Worm (Caenorhabditis elegans) whole organism, L1 larva: Measurements from ENCODE around the gene fkh-8.

ENCODE experiments used
- F16B12.6 ChIP-seq: fragments of 150-350 bp; optimal IDR thresholded peaks from 2 replicates; lab custom pipeline; 2014; ENCODE audit warnings: missing biosample characterization, missing genetic modification characterization
- aha-1 ChIP-seq: fragments of 150-350 bp; optimal IDR thresholded peaks from 2 replicates; lab custom pipeline; 2014; ENCODE audit warnings: missing biosample characterization, missing genetic modification characterization
- aly-2 ChIP-seq: fragments of 150-350 bp; optimal IDR thresholded peaks from 2 replicates; lab custom pipeline; 2014; ENCODE audit warnings: missing biosample characterization, missing genetic modification characterization
- ceh-63 ChIP-seq: fragments of 200-800 bp; sonication (Bioruptor generic); optimal IDR thresholded peaks from 2 replicates; lab custom pipeline; 2018; ENCODE audit warnings: mild to moderate bottlenecking, missing genetic modification characterization, missing compliant biosample characterization
- ceh-8 ChIP-seq: fragments of 200-800 bp; sonication (Bioruptor generic); optimal IDR thresholded peaks from 2 replicates; lab custom pipeline; 2018; ENCODE audit warnings: mild to moderate bottlenecking, missing genetic modification characterization, moderate library complexity, missing compliant biosample characterization
- ceh-90 ChIP-seq: sonication (generic microtip); optimal IDR thresholded peaks from 2 replicates; lab custom pipeline; 2016; ENCODE audit warnings: missing genetic modification characterization, missing compliant biosample characterization
- ces-1 ChIP-seq: fragments of 150-350 bp; optimal IDR thresholded peaks from 2 replicates; lab custom pipeline; 2014; ENCODE audit warnings: missing biosample characterization, missing genetic modification reagents, missing genetic modification characterization
- dpl-1 ChIP-seq, 3 experiments: fragments of 150-350 bp in 2 of 3; sonication (generic microtip) in 1 of 3; optimal IDR thresholded peaks; 2 replicates each; lab custom pipeline; 2014 to 2017; ENCODE audit warnings: missing biosample characterization in 3 of 3, missing genetic modification characterization in 3 of 3, missing genetic modification reagents in 3 of 3
- efl-1 ChIP-seq, 4 experiments: fragments of 150-350 bp; optimal IDR thresholded peaks in 3 of 4; peaks in 1 of 4; 1 replicate in 1 of 4; 2 replicates in 3 of 4; lab custom pipeline; 2014; ENCODE audit warnings: missing biosample characterization in 2 of 4, missing genetic modification characterization in 2 of 4, missing genetic modification reagents in 2 of 4
- egl-13 ChIP-seq: sonication (generic microtip); optimal IDR thresholded peaks from 2 replicates; lab custom pipeline; 2016; ENCODE audit warnings: missing genotype, missing genetic modification reagents, missing genetic modification characterization, missing compliant biosample characterization
- elt-2 ChIP-seq: sonication (generic microtip); optimal IDR thresholded peaks from 2 replicates; lab custom pipeline; 2016; ENCODE audit warnings: missing genetic modification characterization, mild to moderate bottlenecking, inconsistent platforms, missing compliant biosample characterization, missing genetic modification reagents
- fkh-8 ChIP-seq: sonication (generic microtip); optimal IDR thresholded peaks from 2 replicates; lab custom pipeline; 2016; ENCODE audit warnings: mild to moderate bottlenecking, missing genetic modification characterization, missing compliant biosample characterization
- hlh-17 ChIP-seq: fragments of 200-800 bp; sonication (Bioruptor generic); optimal IDR thresholded peaks from 2 replicates; lab custom pipeline; 2018; ENCODE audit warnings: missing genetic modification characterization, mild to moderate bottlenecking, missing compliant biosample characterization, moderate library complexity, borderline replicate concordance
- jun-1 ChIP-seq: fragments of 150-350 bp; optimal IDR thresholded peaks from 2 replicates; lab custom pipeline; 2014; ENCODE audit warnings: missing biosample characterization, missing genetic modification reagents, missing genetic modification characterization
- lin-13 ChIP-seq: fragments of 150-350 bp; optimal IDR thresholded peaks from 2 replicates; lab custom pipeline; 2014; ENCODE audit warnings: missing biosample characterization, missing genetic modification reagents, missing genetic modification characterization
- lin-39 ChIP-seq: fragments of 150-350 bp; optimal IDR thresholded peaks from 2 replicates; lab custom pipeline; 2014; ENCODE audit warnings: missing biosample characterization, missing genetic modification reagents, missing genetic modification characterization
- lir-3 ChIP-seq: sonication (generic microtip); optimal IDR thresholded peaks from 2 replicates; lab custom pipeline; 2016; ENCODE audit warnings: mild to moderate bottlenecking, missing genetic modification characterization, moderate library complexity, missing compliant biosample characterization; ENCODE audit not compliant: poor library complexity
- mab-9 ChIP-seq: fragments of 200-800 bp; sonication (Bioruptor generic); IDR thresholded peaks from 2 replicates; pipeline ENCODE4 v1.3.6; 2022; ENCODE audit warnings: missing genetic modification reagents, missing genetic modification characterization, missing compliant biosample characterization
- mef-2 ChIP-seq: fragments of 150-350 bp; optimal IDR thresholded peaks from 2 replicates; lab custom pipeline; 2014; ENCODE audit warnings: missing biosample characterization, missing genetic modification characterization
- nhr-11 ChIP-seq: fragments of 150-350 bp; optimal IDR thresholded peaks from 2 replicates; lab custom pipeline; 2014; ENCODE audit warnings: missing biosample characterization, missing genetic modification characterization
- nhr-19 ChIP-seq: fragments of 200-800 bp; sonication (Bioruptor generic); conservative IDR thresholded peaks from 2 replicates; pipeline ENCODE4 v1.3.6; 2022; ENCODE audit warnings: missing genetic modification characterization, missing compliant biosample characterization
- nhr-237 ChIP-seq: fragments of 150-350 bp; optimal IDR thresholded peaks from 2 replicates; lab custom pipeline; 2014; ENCODE audit warnings: missing biosample characterization, missing genetic modification characterization
- nhr-28 ChIP-seq: fragments of 150-350 bp; optimal IDR thresholded peaks from 2 replicates; lab custom pipeline; 2014; ENCODE audit warnings: missing biosample characterization, missing genetic modification characterization
- nhr-47 ChIP-seq: sonication (generic microtip); optimal IDR thresholded peaks from 2 replicates; lab custom pipeline; 2016; ENCODE audit warnings: mild to moderate bottlenecking, missing genetic modification characterization, moderate library complexity, missing compliant biosample characterization
- nhr-76 ChIP-seq: sonication (generic microtip); optimal IDR thresholded peaks from 2 replicates; lab custom pipeline; 2017; ENCODE audit warnings: missing biosample characterization, missing genetic modification characterization
- nhr-84 ChIP-seq: sonication (generic microtip); optimal IDR thresholded peaks from 2 replicates; lab custom pipeline; 2017; ENCODE audit warnings: missing biosample characterization, missing genetic modification characterization
- pag-3 ChIP-seq: sonication (generic microtip); optimal IDR thresholded peaks from 2 replicates; lab custom pipeline; 2017; ENCODE audit warnings: missing genetic modification characterization, mild to moderate bottlenecking, missing compliant biosample characterization, antibody characterized with exemption, borderline replicate concordance; ENCODE audit not compliant: insufficient read depth
- pax-3 ChIP-seq: fragments of 200-800 bp; sonication (Bioruptor generic); optimal IDR thresholded peaks from 2 replicates; lab custom pipeline; 2018; ENCODE audit warnings: mild to moderate bottlenecking, missing genetic modification characterization, moderate library complexity, missing compliant biosample characterization
- rnt-1 ChIP-seq: sonication (generic microtip); optimal IDR thresholded peaks from 2 replicates; lab custom pipeline; 2016; ENCODE audit warnings: mild to moderate bottlenecking, missing genetic modification characterization, moderate library complexity, missing compliant biosample characterization
- skn-1 ChIP-seq: fragments of 150-350 bp; optimal IDR thresholded peaks from 2 replicates; lab custom pipeline; 2014; ENCODE audit warnings: missing biosample characterization, missing genetic modification characterization
- sox-4 ChIP-seq: sonication (generic microtip); optimal IDR thresholded peaks from 2 replicates; lab custom pipeline; 2016; ENCODE audit warnings: missing genetic modification characterization, missing compliant biosample characterization
- sptf-1 ChIP-seq: fragments of 150-350 bp; optimal IDR thresholded peaks from 2 replicates; lab custom pipeline; 2014; ENCODE audit warnings: missing biosample characterization, missing genetic modification characterization
- swsn-7 ChIP-seq: sonication (generic microtip); optimal IDR thresholded peaks from 2 replicates; lab custom pipeline; 2016; ENCODE audit warnings: missing genetic modification characterization, missing compliant biosample characterization
- unc-30 ChIP-seq: sonication (generic microtip); optimal IDR thresholded peaks from 2 replicates; lab custom pipeline; 2017; ENCODE audit warnings: missing biosample characterization, missing genetic modification characterization
- unc-62 ChIP-seq: fragments of 150-350 bp; optimal IDR thresholded peaks from 2 replicates; lab custom pipeline; 2014; ENCODE audit warnings: missing biosample characterization, missing genetic modification reagents, missing genetic modification characterization
- unc-86 ChIP-seq: sonication (generic microtip); optimal IDR thresholded peaks from 2 replicates; lab custom pipeline; 2016; ENCODE audit warnings: missing genetic modification characterization, missing compliant biosample characterization
- unc-98 ChIP-seq: fragments of 200-800 bp; sonication (Bioruptor generic); IDR thresholded peaks from 2 replicates; pipeline ENCODE4 v1.3.6; 2022; ENCODE audit warnings: missing genetic modification characterization, missing compliant biosample characterization
- vab-15 ChIP-seq: sonication (generic microtip); optimal IDR thresholded peaks from 2 replicates; lab custom pipeline; 2017; ENCODE audit warnings: missing genotype, mild to moderate bottlenecking, missing genetic modification characterization, missing compliant biosample characterization
- xbp-1 ChIP-seq: sonication (generic microtip); optimal IDR thresholded peaks from 2 replicates; lab custom pipeline; 2016; ENCODE audit warnings: missing genetic modification characterization, missing compliant biosample characterization
- zag-1 ChIP-seq: fragments of 150-350 bp; optimal IDR thresholded peaks from 2 replicates; lab custom pipeline; 2014; ENCODE audit warnings: missing biosample characterization, missing genetic modification characterization
- ztf-11 ChIP-seq, 2 experiments: sonication (generic microtip); optimal IDR thresholded peaks; 2 replicates each; lab custom pipeline; 2016 to 2017; ENCODE audit warnings: missing genetic modification characterization in 2 of 2, missing biosample characterization in 1 of 2, missing compliant biosample characterization in 1 of 2

Gene fkh-8

DNA sequence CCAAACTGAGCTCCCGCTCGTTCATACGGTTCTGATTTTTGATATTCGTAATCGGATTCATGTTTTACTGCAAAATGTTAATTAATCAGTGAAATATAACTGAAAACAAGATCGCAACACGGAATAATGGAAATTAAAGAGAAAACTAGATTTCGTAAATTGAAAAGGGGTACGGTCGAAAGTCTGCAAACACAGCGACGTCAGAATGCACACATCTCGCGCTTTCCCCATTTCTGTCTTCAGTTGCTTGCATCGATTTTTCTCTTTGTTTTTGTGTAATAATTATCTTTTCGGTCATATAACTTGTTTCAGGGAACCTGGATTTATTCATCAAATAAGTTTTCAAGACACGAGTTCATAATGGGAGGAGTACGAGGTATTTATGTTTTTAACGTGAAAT lies 5.7 kb upstream of the fkh-8 start, which contains the start of the genes rbmx-2 and C30B5.2 (continued):
- TF ChIP-seq nhr-47 (tag; lab: Kevin White, UChicago) (no peak), sptf-1 (tag; lab: Kevin White, UChicago) (no peak), pag-3 (tag; lab: Kevin White, UChicago) (no peak), egl-13 (tag; lab: Kevin White, UChicago) (no peak), elt-2 (tag; lab: Kevin White, UChicago) (no peak), ceh-8 (GFP tag; lab: Kevin White, UChicago) (no peak), unc-86 (tag; lab: Kevin White, UChicago) (peak; percentile 8), swsn-7 (peak; percentile 47), aly-2 (tag; lab: Kevin White, UChicago) (no peak), vab-15 (tag; lab: Kevin White, UChicago) (no peak), nhr-76 (no peak), mef-2 (tag; lab: Kevin White, UChicago) (no peak), dpl-1 (GFP tag; optimal IDR thresholded peaks at IDR 0.05; lab: Kevin White, UChicago) (peak; percentile 46 to 69 (median 67)), ceh-63 (GFP tag; lab: Kevin White, UChicago) (no peak), fkh-8 (tag; lab: Kevin White, UChicago) (no peak), F16B12.6 (peak; percentile 94), unc-30 (tag; lab: Kevin White, UChicago) (no peak), lir-3 (tag; lab: Kevin White, UChicago) (peak; percentile 73), pax-3 (tag; lab: Kevin White, UChicago) (no peak), sox-4 (tag; lab: Kevin White, UChicago) (no peak), aha-1 (tag; lab: Kevin White, UChicago) (no peak), zag-1 (no peak), unc-98 (GFP tag; lab: Robert Waterston, UW) (no peak), unc-62 (GFP tag; lab: Kevin White, UChicago) (no peak), ceh-90 (tag; lab: Kevin White, UChicago) (no peak), hlh-17 (no peak), ces-1 (GFP tag; lab: Kevin White, UChicago) (no peak), nhr-237 (tag; lab: Kevin White, UChicago) (no peak), nhr-28 (tag; lab: Kevin White, UChicago) (no peak), lin-13 (GFP tag; lab: Kevin White, UChicago) (peak; percentile 6)

DNA sequence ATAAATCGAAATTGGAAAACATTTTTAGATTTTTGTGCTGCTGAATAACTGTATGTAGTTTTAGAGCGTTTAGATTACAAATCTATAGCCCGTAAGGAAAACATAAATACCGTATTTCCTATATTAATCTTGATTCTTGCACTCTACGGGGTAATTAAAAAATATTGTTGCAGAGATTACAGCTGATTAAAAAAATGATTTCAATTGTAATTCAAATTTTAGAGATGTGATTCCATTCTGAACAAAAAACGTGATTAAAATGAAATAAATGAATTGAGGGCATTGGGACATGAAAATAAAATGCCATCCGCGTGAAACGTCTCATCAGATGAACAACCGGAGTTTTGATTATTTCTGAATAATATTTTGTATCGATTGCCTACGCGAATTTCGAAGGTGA lies 1.3 kb upstream of the fkh-8 start, which contains the start of gene cpb-2:
cpb-2 (plus strand) TSS at position 301 of the 400 bp plus-strand sequence.
- TF ChIP-seq nhr-237 (tag; lab: Kevin White, UChicago), result no peak
- TF ChIP-seq pag-3 (tag; lab: Kevin White, UChicago), result no peak
- TF ChIP-seq mab-9 (GFP tag; lab: Robert Waterston, UW), result no peak
- no peak for TF ChIP-seq xbp-1 (tag; lab: Kevin White, UChicago)
- no peak for TF ChIP-seq lin-39
- TF ChIP-seq rnt-1 (tag; lab: Kevin White, UChicago), result no peak
- TF ChIP-seq nhr-84 (tag; lab: Kevin White, UChicago), result no peak
- TF ChIP-seq ztf-11 (tag; optimal IDR thresholded peaks at IDR 0.05; lab: Kevin White, UChicago), result no peak
- TF ChIP-seq jun-1, result no peak
- TF ChIP-seq sptf-1 (tag; lab: Kevin White, UChicago), result no peak
- no peak for TF ChIP-seq nhr-11
- TF ChIP-seq nhr-19 (GFP tag; lab: Robert Waterston, UW), result no peak
- TF ChIP-seq efl-1 (optimal IDR thresholded peaks at IDR 0.05; lab: Kevin White, UChicago), result no peak
- no peak for TF ChIP-seq efl-1 (GFP tag; optimal IDR thresholded peaks at IDR 0.05 in 1 of 2; lab: Kevin White, UChicago)
- no peak for TF ChIP-seq unc-30 (tag; lab: Kevin White, UChicago)
- no peak for TF ChIP-seq skn-1 (tag; lab: Kevin White, UChicago)
- no peak for TF ChIP-seq unc-98 (GFP tag; lab: Robert Waterston, UW)
- no peak for TF ChIP-seq aha-1 (tag; lab: Kevin White, UChicago)
